Worm (Caenorhabditis elegans): ENCODE measurements around the gene F38E1.6.

ce11 chrV:8370705-8371104, 10.8 kb downstream of the F38E1.6 start, which contains the start of gene gpa-2:
- no peak for TF ChIP-seq cog-1 (tag; optimal IDR thresholded peaks at IDR 0.05)
- TF ChIP-seq flt-1 (GFP tag; IDR thresholded peaks at IDR 0.05): no peak
- no peak for TF ChIP-seq T22C8.4 (GFP tag; IDR thresholded peaks at IDR 0.05)
- no peak for TF ChIP-seq tab-1 (GFP tag; IDR thresholded peaks at IDR 0.05)
- no peak for TF ChIP-seq ref-1 (GFP tag; conservative IDR thresholded peaks at IDR 0.05)
